Worm (Caenorhabditis elegans) whole organism, L1 larva: ENCODE data around the gene pho-5.

ENCODE experiments used
- C16A3.4 ChIP-seq: fragments of 150-350 bp; optimal IDR thresholded peaks from 2 replicates; lab custom pipeline; 2014; ENCODE audit warnings: missing biosample characterization, missing genetic modification characterization
- C34B4.2 ChIP-seq: sonication (generic microtip); optimal IDR thresholded peaks from 2 replicates; lab custom pipeline; 2017; ENCODE audit warnings: mild to moderate bottlenecking, missing genetic modification characterization, missing compliant biosample characterization
- F16B12.6 ChIP-seq: fragments of 150-350 bp; optimal IDR thresholded peaks from 2 replicates; lab custom pipeline; 2014; ENCODE audit warnings: missing biosample characterization, missing genetic modification characterization
- aly-2 ChIP-seq: fragments of 150-350 bp; optimal IDR thresholded peaks from 2 replicates; lab custom pipeline; 2014; ENCODE audit warnings: missing biosample characterization, missing genetic modification characterization
- blmp-1 ChIP-seq: fragments of 150-350 bp; optimal IDR thresholded peaks from 2 replicates; lab custom pipeline; 2014; ENCODE audit warnings: missing biosample characterization, missing genetic modification characterization
- ceh-63 ChIP-seq: fragments of 200-800 bp; sonication (Bioruptor generic); optimal IDR thresholded peaks from 2 replicates; lab custom pipeline; 2018; ENCODE audit warnings: mild to moderate bottlenecking, missing genetic modification characterization, missing compliant biosample characterization
- ceh-82 ChIP-seq, 3 experiments: fragments of 150-350 bp in 1 of 3; sonication (generic microtip) in 2 of 3; optimal IDR thresholded peaks; 2 replicates each; lab custom pipeline; 2014 to 2017; ENCODE audit warnings: missing biosample characterization in 3 of 3, missing genetic modification characterization in 3 of 3
- ceh-88 ChIP-seq: fragments of 200-800 bp; sonication (Bioruptor generic); IDR thresholded peaks from 2 replicates; pipeline ENCODE4 v1.3.6; 2022; ENCODE audit warnings: missing genetic modification characterization, missing compliant biosample characterization
- ceh-90 ChIP-seq: sonication (generic microtip); optimal IDR thresholded peaks from 2 replicates; lab custom pipeline; 2016; ENCODE audit warnings: missing genetic modification characterization, missing compliant biosample characterization
- dsc-1 ChIP-seq: sonication (generic microtip); optimal IDR thresholded peaks from 2 replicates; lab custom pipeline; 2016; ENCODE audit warnings: mild to moderate bottlenecking, missing genetic modification characterization, missing compliant biosample characterization
- efl-1 ChIP-seq, 4 experiments: fragments of 150-350 bp; optimal IDR thresholded peaks in 3 of 4; peaks in 1 of 4; 1 replicate in 1 of 4; 2 replicates in 3 of 4; lab custom pipeline; 2014; ENCODE audit warnings: missing biosample characterization in 2 of 4, missing genetic modification characterization in 2 of 4, missing genetic modification reagents in 2 of 4
- egl-27 ChIP-seq, 2 experiments: fragments of 150-350 bp in 1 of 2; sonication (generic microtip); optimal IDR thresholded peaks; 3 replicates each; lab custom pipeline; 2017 to 2018; ENCODE audit warnings: missing biosample characterization in 2 of 2, missing genetic modification characterization in 2 of 2, missing genetic modification reagents in 2 of 2
- elt-2 ChIP-seq: sonication (generic microtip); optimal IDR thresholded peaks from 2 replicates; lab custom pipeline; 2016; ENCODE audit warnings: missing genetic modification characterization, mild to moderate bottlenecking, inconsistent platforms, missing compliant biosample characterization, missing genetic modification reagents
- elt-3 ChIP-seq, 6 experiments: fragments of 150-350 bp in 1 of 6; sonication (generic microtip); optimal IDR thresholded peaks; 2 replicates each; lab custom pipeline; 2017 to 2018; ENCODE audit warnings: missing biosample characterization in 6 of 6, missing genetic modification characterization in 6 of 6, inconsistent platforms in 1 of 6
- fkh-10 ChIP-seq: sonication (generic microtip); optimal IDR thresholded peaks from 2 replicates; lab custom pipeline; 2017; ENCODE audit warnings: missing biosample characterization, missing genetic modification reagents, missing genetic modification characterization
- fos-1 ChIP-seq: fragments of 150-350 bp; optimal IDR thresholded peaks from 2 replicates; lab custom pipeline; 2014; ENCODE audit warnings: missing biosample characterization, missing genetic modification characterization
- grh-1 ChIP-seq: fragments of 200-800 bp; sonication (Bioruptor generic); IDR thresholded peaks from 2 replicates; pipeline ENCODE4 v1.3.6; 2022; ENCODE audit warnings: missing genetic modification reagents, missing genetic modification characterization, missing compliant biosample characterization
- hlh-17 ChIP-seq: fragments of 200-800 bp; sonication (Bioruptor generic); optimal IDR thresholded peaks from 2 replicates; lab custom pipeline; 2018; ENCODE audit warnings: missing genetic modification characterization, mild to moderate bottlenecking, missing compliant biosample characterization, moderate library complexity, borderline replicate concordance
- irx-1 ChIP-seq: sonication (generic microtip); optimal IDR thresholded peaks from 2 replicates; lab custom pipeline; 2016; ENCODE audit warnings: missing genetic modification characterization, missing compliant biosample characterization
- isw-1 ChIP-seq: fragments of 200-800 bp; sonication (Bioruptor generic); IDR thresholded peaks from 2 replicates; pipeline ENCODE4 v1.3.6; 2022; ENCODE audit warnings: missing genetic modification characterization, missing compliant biosample characterization
- lin-13 ChIP-seq: fragments of 150-350 bp; optimal IDR thresholded peaks from 2 replicates; lab custom pipeline; 2014; ENCODE audit warnings: missing biosample characterization, missing genetic modification reagents, missing genetic modification characterization
- lin-35 ChIP-seq, 2 experiments: fragments of 150-350 bp; optimal IDR thresholded peaks; 2 replicates each; lab custom pipeline; 2014; ENCODE audit warnings: missing biosample characterization in 2 of 2, missing genetic modification characterization in 2 of 2, missing genetic modification reagents in 2 of 2
- lin-39 ChIP-seq: fragments of 150-350 bp; optimal IDR thresholded peaks from 2 replicates; lab custom pipeline; 2014; ENCODE audit warnings: missing biosample characterization, missing genetic modification reagents, missing genetic modification characterization
- lir-3 ChIP-seq: sonication (generic microtip); optimal IDR thresholded peaks from 2 replicates; lab custom pipeline; 2016; ENCODE audit warnings: mild to moderate bottlenecking, missing genetic modification characterization, moderate library complexity, missing compliant biosample characterization; ENCODE audit not compliant: poor library complexity
- lsy-2 ChIP-seq, 2 experiments: fragments of 150-350 bp; optimal IDR thresholded peaks; 2 replicates each; lab custom pipeline; 2014; ENCODE audit warnings: missing biosample characterization in 2 of 2, missing genetic modification characterization in 2 of 2
- mab-9 ChIP-seq: fragments of 200-800 bp; sonication (Bioruptor generic); IDR thresholded peaks from 2 replicates; pipeline ENCODE4 v1.3.6; 2022; ENCODE audit warnings: missing genetic modification reagents, missing genetic modification characterization, missing compliant biosample characterization
- mdl-1 ChIP-seq, 2 experiments: fragments of 150-350 bp; optimal IDR thresholded peaks; 2 replicates each; lab custom pipeline; 2014 to 2017; ENCODE audit warnings: missing biosample characterization in 2 of 2, missing genetic modification characterization in 2 of 2, inconsistent platforms in 1 of 2
- mef-2 ChIP-seq: fragments of 150-350 bp; optimal IDR thresholded peaks from 2 replicates; lab custom pipeline; 2014; ENCODE audit warnings: missing biosample characterization, missing genetic modification characterization
- mep-1 ChIP-seq: fragments of 150-350 bp; optimal IDR thresholded peaks from 2 replicates; lab custom pipeline; 2014; ENCODE audit warnings: missing biosample characterization, missing genetic modification characterization
- nhr-11 ChIP-seq: fragments of 150-350 bp; optimal IDR thresholded peaks from 2 replicates; lab custom pipeline; 2014; ENCODE audit warnings: missing biosample characterization, missing genetic modification characterization
- nhr-19 ChIP-seq: fragments of 200-800 bp; sonication (Bioruptor generic); conservative IDR thresholded peaks from 2 replicates; pipeline ENCODE4 v1.3.6; 2022; ENCODE audit warnings: missing genetic modification characterization, missing compliant biosample characterization
- nhr-237 ChIP-seq: fragments of 150-350 bp; optimal IDR thresholded peaks from 2 replicates; lab custom pipeline; 2014; ENCODE audit warnings: missing biosample characterization, missing genetic modification characterization
- nhr-28 ChIP-seq: fragments of 150-350 bp; optimal IDR thresholded peaks from 2 replicates; lab custom pipeline; 2014; ENCODE audit warnings: missing biosample characterization, missing genetic modification characterization
- nhr-47 ChIP-seq: sonication (generic microtip); optimal IDR thresholded peaks from 2 replicates; lab custom pipeline; 2016; ENCODE audit warnings: mild to moderate bottlenecking, missing genetic modification characterization, moderate library complexity, missing compliant biosample characterization
- nhr-71 ChIP-seq: sonication (generic microtip); optimal IDR thresholded peaks from 2 replicates; lab custom pipeline; 2016; ENCODE audit warnings: mild to moderate bottlenecking, missing genetic modification characterization, moderate library complexity, missing compliant biosample characterization
- nhr-84 ChIP-seq: sonication (generic microtip); optimal IDR thresholded peaks from 2 replicates; lab custom pipeline; 2017; ENCODE audit warnings: missing biosample characterization, missing genetic modification characterization
- nhr-85 ChIP-seq: sonication (generic microtip); peaks from one replicate; lab custom pipeline; 2016; ENCODE audit warnings: missing genetic modification characterization, inconsistent platforms, missing compliant biosample characterization
- nhr-90 ChIP-seq: sonication (generic microtip); optimal IDR thresholded peaks from 2 replicates; lab custom pipeline; 2016; ENCODE audit warnings: mild to moderate bottlenecking, missing genetic modification characterization, missing compliant biosample characterization; ENCODE audit not compliant: poor library complexity
- pax-3 ChIP-seq: fragments of 200-800 bp; sonication (Bioruptor generic); optimal IDR thresholded peaks from 2 replicates; lab custom pipeline; 2018; ENCODE audit warnings: mild to moderate bottlenecking, missing genetic modification characterization, moderate library complexity, missing compliant biosample characterization
- pqm-1 ChIP-seq: sonication (generic microtip); optimal IDR thresholded peaks from 3 replicates; lab custom pipeline; 2017; ENCODE audit warnings: missing biosample characterization, missing genetic modification characterization
- rnt-1 ChIP-seq: sonication (generic microtip); optimal IDR thresholded peaks from 2 replicates; lab custom pipeline; 2016; ENCODE audit warnings: mild to moderate bottlenecking, missing genetic modification characterization, moderate library complexity, missing compliant biosample characterization
- snpc-4 ChIP-seq: fragments of 150-350 bp; optimal IDR thresholded peaks from 2 replicates; lab custom pipeline; 2014; ENCODE audit warnings: missing biosample characterization, missing genetic modification characterization
- snu-23 ChIP-seq: sonication (generic microtip); optimal IDR thresholded peaks from 2 replicates; lab custom pipeline; 2016; ENCODE audit warnings: missing genetic modification characterization, missing compliant biosample characterization
- sox-4 ChIP-seq: sonication (generic microtip); optimal IDR thresholded peaks from 2 replicates; lab custom pipeline; 2016; ENCODE audit warnings: missing genetic modification characterization, missing compliant biosample characterization
- sptf-1 ChIP-seq: fragments of 150-350 bp; optimal IDR thresholded peaks from 2 replicates; lab custom pipeline; 2014; ENCODE audit warnings: missing biosample characterization, missing genetic modification characterization
- swsn-7 ChIP-seq: sonication (generic microtip); optimal IDR thresholded peaks from 2 replicates; lab custom pipeline; 2016; ENCODE audit warnings: missing genetic modification characterization, missing compliant biosample characterization
- tbx-2 ChIP-seq: sonication (generic microtip); optimal IDR thresholded peaks from 2 replicates; lab custom pipeline; 2016; ENCODE audit warnings: missing genetic modification characterization, missing compliant biosample characterization
- tlp-1 ChIP-seq: fragments of 150-350 bp; optimal IDR thresholded peaks from 2 replicates; lab custom pipeline; 2014; ENCODE audit warnings: missing biosample characterization, missing genetic modification characterization
- unc-130 ChIP-seq: fragments of 150-350 bp; optimal IDR thresholded peaks from 2 replicates; lab custom pipeline; 2017; ENCODE audit warnings: missing biosample characterization, missing genetic modification characterization, inconsistent platforms
- unc-30 ChIP-seq: sonication (generic microtip); optimal IDR thresholded peaks from 2 replicates; lab custom pipeline; 2017; ENCODE audit warnings: missing biosample characterization, missing genetic modification characterization

pho-5 gene

ce11 chrIII:7278491-7278890 is 7.2 kb downstream of the pho-5 start (continued):
- TF ChIP-seq lin-35 (GFP tag; optimal IDR thresholded peaks at IDR 0.05; lab: Kevin White, UChicago) = peak; percentile 13 to 73
- TF ChIP-seq nhr-90 = peak; percentile 48
- peak; percentile 73 for TF ChIP-seq nhr-71 (tag; lab: Kevin White, UChicago)
- TF ChIP-seq snu-23 (GFP tag; lab: Kevin White, UChicago) = peak; percentile 57
- TF ChIP-seq rnt-1 (tag; lab: Kevin White, UChicago) = peak; percentile 16
- no peak for TF ChIP-seq ceh-88 (GFP tag; lab: Robert Waterston, UW)
- TF ChIP-seq mab-9 = no peak
- TF ChIP-seq ceh-90 (tag; lab: Kevin White, UChicago) = no peak
- peak; percentile 2 for TF ChIP-seq tbx-2 (tag; lab: Kevin White, UChicago)
- peak; percentile 15 for TF ChIP-seq lin-13 (GFP tag; lab: Kevin White, UChicago)
- TF ChIP-seq egl-27 (tag; optimal IDR thresholded peaks at IDR 0.05; lab: Kevin White, UChicago) = no peak
- TF ChIP-seq C34B4.2 (tag; lab: Kevin White, UChicago) = no peak
- no peak for TF ChIP-seq mef-2 (tag; lab: Kevin White, UChicago)
- no peak for TF ChIP-seq unc-30 (tag; lab: Kevin White, UChicago)

ce11 chrIII:7277228-7277627 is 8.5 kb downstream of the pho-5 start, which contains the start of the genes spot-1 and B0361.11:
Gene spot-1 (minus strand): TSS chrIII:7277274.
Gene B0361.11 (plus strand): TSS chrIII:7277599.
- no peak for TF ChIP-seq nhr-237 (tag; lab: Kevin White, UChicago)
- TF ChIP-seq mdl-1 (tag; optimal IDR thresholded peaks at IDR 0.05; lab: Kevin White, UChicago) = peak in 1 of 2 experiments; percentile 11
- peak; percentile 39 for TF ChIP-seq irx-1 (tag; lab: Kevin White, UChicago)
- TF ChIP-seq lin-13 (GFP tag; lab: Kevin White, UChicago) = peak; percentile 53
- TF ChIP-seq nhr-28 (tag; lab: Kevin White, UChicago) = no peak
- TF ChIP-seq C16A3.4 (tag; lab: Kevin White, UChicago) = peak; percentile 72
- no peak for TF ChIP-seq tlp-1 (tag; lab: Kevin White, UChicago)
- TF ChIP-seq elt-3 (tag; optimal IDR thresholded peaks at IDR 0.05; lab: Kevin White, UChicago) = peak in 2 of 6 experiments; percentile 31 to 50
- TF ChIP-seq nhr-84 (tag; lab: Kevin White, UChicago) = no peak
- TF ChIP-seq swsn-7 (tag; lab: Kevin White, UChicago) = peak; percentile 57
- peak; percentile 43 for TF ChIP-seq grh-1
- TF ChIP-seq sox-4 (tag; lab: Kevin White, UChicago) = peak; percentile 0
- TF ChIP-seq unc-30 (tag; lab: Kevin White, UChicago) = no peak
- peak; percentile 55 for TF ChIP-seq blmp-1
- TF ChIP-seq nhr-85 (tag; lab: Kevin White, UChicago) = peak; percentile 83
- no peak for TF ChIP-seq pax-3 (tag; lab: Kevin White, UChicago)
- peak; percentile 76 for TF ChIP-seq rnt-1 (tag; lab: Kevin White, UChicago)
- peak; percentile 19 for TF ChIP-seq elt-2 (tag; lab: Kevin White, UChicago)
- TF ChIP-seq mab-9 = no peak
- peak; percentile 27 for TF ChIP-seq lin-39 (tag; lab: Kevin White, UChicago)
- no peak for TF ChIP-seq ceh-63
- TF ChIP-seq snpc-4 (tag; lab: Kevin White, UChicago) = peak; percentile 72
- TF ChIP-seq tbx-2 (tag; lab: Kevin White, UChicago) = peak; percentile 69
- peak; percentile 77 for TF ChIP-seq nhr-47 (tag; lab: Kevin White, UChicago)
- peak; percentile 67 for TF ChIP-seq dsc-1
- TF ChIP-seq unc-130 (tag; lab: Kevin White, UChicago) = peak; percentile 67
- peak; percentile 68 for TF ChIP-seq nhr-19 (GFP tag; lab: Robert Waterston, UW)
- no peak for TF ChIP-seq fkh-10
- peak; percentile 41 for TF ChIP-seq lir-3 (tag; lab: Kevin White, UChicago)
- no peak for TF ChIP-seq aly-2 (tag; lab: Kevin White, UChicago)
- TF ChIP-seq nhr-11 (tag; lab: Kevin White, UChicago) = no peak
- no peak for TF ChIP-seq hlh-17 (GFP tag; lab: Kevin White, UChicago)
- TF ChIP-seq snu-23 (GFP tag; lab: Kevin White, UChicago) = peak; percentile 81
- TF ChIP-seq lin-35 (GFP tag; optimal IDR thresholded peaks at IDR 0.05; lab: Kevin White, UChicago) = peak; percentile 96 to 99
- TF ChIP-seq fos-1 (tag; lab: Kevin White, UChicago) = peak; percentile 18
- TF ChIP-seq F16B12.6 (tag; lab: Kevin White, UChicago) = peak; percentile 34
- TF ChIP-seq isw-1 (GFP tag; lab: Robert Waterston, UW) = peak; percentile 58
- peak; percentile 78 to 89 for TF ChIP-seq lsy-2 (tag; optimal IDR thresholded peaks at IDR 0.05; lab: Kevin White, UChicago)
- peak; percentile 23 to 58 (median 50) for TF ChIP-seq ceh-82 (tag; optimal IDR thresholded peaks at IDR 0.05; lab: Kevin White, UChicago)
- peak; percentile 55 for TF ChIP-seq mep-1
- TF ChIP-seq nhr-71 (tag; lab: Kevin White, UChicago) = peak; percentile 79
- no peak for TF ChIP-seq sptf-1 (tag; lab: Kevin White, UChicago)
- TF ChIP-seq efl-1 (optimal IDR thresholded peaks at IDR 0.05; lab: Kevin White, UChicago) = peak; percentile 79 to 97
- TF ChIP-seq efl-1 (GFP tag; optimal IDR thresholded peaks at IDR 0.05 in 1 of 2; lab: Kevin White, UChicago) = peak; percentile 97 to 100
- no peak for TF ChIP-seq pqm-1 (tag; lab: Kevin White, UChicago)
